Fruit fly (Drosophila melanogaster): Measurements from ENCODE around the gene CG13931.

Gene CG13931

dm6 chr3L:1670008-1670407 lies 32.2 kb downstream of the CG13931 start, which contains the start of gene RabX5:
RabX5 (minus strand) TSS chr3L:1670108.
- TF ChIP-seq Snoo (tag; optimal IDR thresholded peaks at IDR 0.05) (no peak), CG8301 (tag; optimal IDR thresholded peaks at IDR 0.05) (no peak), CG4496 (GFP tag; IDR thresholded peaks at IDR 0.05) (no peak), rn (GFP tag; IDR thresholded peaks at IDR 0.05) (no peak), gl (tag; optimal IDR thresholded peaks at IDR 0.05) (no peak), CG9948 (tag; optimal IDR thresholded peaks at IDR 0.05) (no peak), EcR (GFP tag; optimal IDR thresholded peaks at IDR 0.05) (no peak), Pif1A (GFP tag; optimal IDR thresholded peaks at IDR 0.05) (no peak), CG12605 (GFP tag; IDR thresholded peaks at IDR 0.05) (no peak)

- peak; percentile 46; the same call in 1 of the 2 replicates for TF ChIP-seq CG12605 (GFP tag; IDR thresholded peaks at IDR 0.05)
- peak; percentile 81 for TF ChIP-seq rn (GFP tag; IDR thresholded peaks at IDR 0.05)
- TF ChIP-seq CG13204 (GFP tag; optimal IDR thresholded peaks at IDR 0.05) = peak; percentile 40
- peak; percentile 61 for TF ChIP-seq CG8159 (tag; optimal IDR thresholded peaks at IDR 0.05)
- no peak for TF ChIP-seq Pif1A (GFP tag; optimal IDR thresholded peaks at IDR 0.05)
- no peak for TF ChIP-seq CG8301 (tag; optimal IDR thresholded peaks at IDR 0.05)
- TF ChIP-seq Ets98B (GFP tag; IDR thresholded peaks at IDR 0.05) = peak; percentile 74
- TF ChIP-seq D1 (tag; optimal IDR thresholded peaks at IDR 0.05) = no peak
- peak; percentile 75 for TF ChIP-seq CG34367 (tag; optimal IDR thresholded peaks at IDR 0.05)
- TF ChIP-seq EcR (GFP tag; optimal IDR thresholded peaks at IDR 0.05) = no peak
- peak; percentile 92 for TF ChIP-seq CG4496 (GFP tag; IDR thresholded peaks at IDR 0.05)
- TF ChIP-seq CG14655 (GFP tag; optimal IDR thresholded peaks at IDR 0.05) = no peak
- no peak for TF ChIP-seq CG10348 (GFP tag; IDR thresholded peaks at IDR 0.05)
- TF ChIP-seq Snoo (tag; optimal IDR thresholded peaks at IDR 0.05) = peak; percentile 92
- TF ChIP-seq fd96Ca (GFP tag; IDR thresholded peaks at IDR 0.05) = peak; percentile 85
- peak; percentile 40 for TF ChIP-seq CG9948 (tag; optimal IDR thresholded peaks at IDR 0.05)
- peak; percentile 47 for TF ChIP-seq CG17806 (tag; optimal IDR thresholded peaks at IDR 0.05)
- peak; percentile 63 for TF ChIP-seq CG15710 (tag; optimal IDR thresholded peaks at IDR 0.05)
- peak; percentile 68 for TF ChIP-seq CG32121 (GFP tag; IDR thresholded peaks at IDR 0.05)
- TF ChIP-seq gl (tag; optimal IDR thresholded peaks at IDR 0.05) = peak; percentile 29
- TF ChIP-seq Pif1B (GFP tag; optimal IDR thresholded peaks at IDR 0.05) = no peak
Measured at dm6 chr3L:1668504-1668903, 33.7 kb downstream of the CG13931 start, which contains the start of gene RpL23A. RpL23A (minus strand) TSS chr3L:1668654.

dm6 chr3L:1667423-1667822 lies 34.8 kb downstream of the CG13931 start:
- TF ChIP-seq fd96Ca (GFP tag; IDR thresholded peaks at IDR 0.05) = no peak
- no peak for TF ChIP-seq CG12605 (GFP tag; IDR thresholded peaks at IDR 0.05)
- TF ChIP-seq CG17806 (tag; optimal IDR thresholded peaks at IDR 0.05) = no peak
- TF ChIP-seq D1 (tag; optimal IDR thresholded peaks at IDR 0.05) = no peak

dm6 chr3L:1665544-1665943 lies 36.7 kb downstream of the CG13931 start:
- no peak for TF ChIP-seq CG34367 (tag; optimal IDR thresholded peaks at IDR 0.05)
- TF ChIP-seq CG32121 (GFP tag; IDR thresholded peaks at IDR 0.05) = no peak
- no peak for TF ChIP-seq CG9948 (tag; optimal IDR thresholded peaks at IDR 0.05)
- no peak for TF ChIP-seq fd96Ca (GFP tag; IDR thresholded peaks at IDR 0.05)

dm6 chr3L:1664876-1665275 lies 37.3 kb downstream of the CG13931 start, which contains the start of the genes Srrm234 and CG7974:
Srrm234 (minus strand) TSS chr3L:1665064.
CG7974 (plus strand) TSS chr3L:1665138.
- no peak for TF ChIP-seq CG32121 (GFP tag; IDR thresholded peaks at IDR 0.05)
- no peak for TF ChIP-seq fd96Ca (GFP tag; IDR thresholded peaks at IDR 0.05)

dm6 chr3L:1664205-1664604 lies 38.0 kb downstream of the CG13931 start:
- TF ChIP-seq CG8159 (tag; optimal IDR thresholded peaks at IDR 0.05) (no peak), CG12605 (GFP tag; IDR thresholded peaks at IDR 0.05) (no peak), fd96Ca (GFP tag; IDR thresholded peaks at IDR 0.05) (0 out of 3 replicates have a peak, but pooled peaks have one; percentile 17), D1 (tag; optimal IDR thresholded peaks at IDR 0.05) (no peak)

- no peak for TF ChIP-seq CG32121 (GFP tag; IDR thresholded peaks at IDR 0.05)
- no peak for TF ChIP-seq fd96Ca (GFP tag; IDR thresholded peaks at IDR 0.05)
- TF ChIP-seq CG10348 (GFP tag; IDR thresholded peaks at IDR 0.05) = no peak
Measured at dm6 chr3L:1663531-1663930, 38.7 kb downstream of the CG13931 start.

- no peak for TF ChIP-seq Ets98B (GFP tag; IDR thresholded peaks at IDR 0.05)
- TF ChIP-seq EcR (GFP tag; optimal IDR thresholded peaks at IDR 0.05) = no peak
- TF ChIP-seq fd96Ca (GFP tag; IDR thresholded peaks at IDR 0.05) = no peak
- TF ChIP-seq CG13204 (GFP tag; optimal IDR thresholded peaks at IDR 0.05) = peak; percentile 28
- no peak for TF ChIP-seq Pif1A (GFP tag; optimal IDR thresholded peaks at IDR 0.05)
- TF ChIP-seq rn (GFP tag; IDR thresholded peaks at IDR 0.05) = no peak
- TF ChIP-seq CG9948 (tag; optimal IDR thresholded peaks at IDR 0.05) = no peak
Measured at dm6 chr3L:1661738-1662370, 40.4 kb downstream of the CG13931 start.

All from whole organism, pupa.